Worm (Caenorhabditis elegans) whole organism, L2 larva: ENCODE data around the gene T07D1.3.
A peak's percentile ranks its signal among the peaks of the same experiment; 100 is the strongest.

Experiments used
- C34F6.9 ChIP-seq: fragments of 150-350 bp; optimal IDR thresholded peaks from 2 replicates; lab custom pipeline; 2014; ENCODE audit warnings: missing biosample characterization, missing genetic modification characterization
- Y55F3AM.14 ChIP-seq: fragments of 200-800 bp; sonication (Bioruptor generic); optimal IDR thresholded peaks from 2 replicates; lab custom pipeline; 2018; ENCODE audit warnings: mild to moderate bottlenecking, missing genetic modification characterization, missing compliant biosample characterization
- ZK546.5 ChIP-seq: sonication (generic microtip); optimal IDR thresholded peaks from 2 replicates; lab custom pipeline; 2017; ENCODE audit warnings: missing biosample characterization, missing genetic modification characterization
- alr-1 ChIP-seq: fragments of 150-350 bp; optimal IDR thresholded peaks from 2 replicates; lab custom pipeline; 2014; ENCODE audit warnings: missing biosample characterization, missing genetic modification characterization
- ceh-16 ChIP-seq: fragments of 150-350 bp; optimal IDR thresholded peaks from 2 replicates; lab custom pipeline; 2014; ENCODE audit warnings: missing biosample characterization, missing genetic modification characterization
- ceh-82 ChIP-seq: fragments of 150-350 bp; optimal IDR thresholded peaks from 2 replicates; lab custom pipeline; 2014; ENCODE audit warnings: missing biosample characterization, missing genetic modification characterization
- egl-27 ChIP-seq: sonication (generic microtip); optimal IDR thresholded peaks from 3 replicates; lab custom pipeline; 2017; ENCODE audit warnings: missing biosample characterization, missing genetic modification reagents, missing genetic modification characterization
- fos-1 ChIP-seq: fragments of 150-350 bp; optimal IDR thresholded peaks from 2 replicates; lab custom pipeline; 2014; ENCODE audit warnings: missing biosample characterization, missing genetic modification characterization
- gmeb-1 ChIP-seq: fragments of 150-350 bp; optimal IDR thresholded peaks from 2 replicates; lab custom pipeline; 2014; ENCODE audit warnings: missing biosample characterization, missing genetic modification characterization
- lin-39 ChIP-seq: fragments of 150-350 bp; optimal IDR thresholded peaks from 2 replicates; lab custom pipeline; 2014; ENCODE audit warnings: missing biosample characterization, missing genetic modification reagents, missing genetic modification characterization
- lsy-2 ChIP-seq, 2 experiments: fragments of 150-350 bp in 1 of 2; sonication (generic microtip) in 1 of 2; optimal IDR thresholded peaks; 2 replicates each; lab custom pipeline; 2014 to 2017; ENCODE audit warnings: missing biosample characterization in 2 of 2, missing genetic modification characterization in 2 of 2
- mab-5 ChIP-seq: fragments of 150-350 bp; optimal IDR thresholded peaks from 2 replicates; lab custom pipeline; 2014; ENCODE audit warnings: missing biosample characterization, missing genetic modification characterization
- mbf-1 ChIP-seq: sonication (generic microtip); optimal IDR thresholded peaks from 2 replicates; lab custom pipeline; 2017; ENCODE audit warnings: missing biosample characterization, missing genetic modification characterization
- mdl-1 ChIP-seq, 2 experiments: fragments of 150-350 bp in 1 of 2; sonication (generic microtip) in 1 of 2; optimal IDR thresholded peaks; 2 replicates each; lab custom pipeline; 2017; ENCODE audit warnings: missing biosample characterization in 2 of 2, missing genetic modification characterization in 2 of 2
- nhr-11 ChIP-seq: fragments of 150-350 bp; optimal IDR thresholded peaks from 2 replicates; lab custom pipeline; 2014; ENCODE audit warnings: missing biosample characterization, missing genetic modification characterization
- nhr-12 ChIP-seq: fragments of 150-350 bp; optimal IDR thresholded peaks from 2 replicates; lab custom pipeline; 2014; ENCODE audit warnings: missing biosample characterization, missing genetic modification characterization
- nhr-129 ChIP-seq: fragments of 150-350 bp; optimal IDR thresholded peaks from 2 replicates; lab custom pipeline; 2014; ENCODE audit warnings: missing biosample characterization, missing genetic modification characterization
- nhr-23 ChIP-seq: fragments of 150-350 bp; optimal IDR thresholded peaks from 2 replicates; lab custom pipeline; 2014; ENCODE audit warnings: missing biosample characterization, missing genetic modification reagents, missing genetic modification characterization
- nhr-237 ChIP-seq: fragments of 150-350 bp; optimal IDR thresholded peaks from 2 replicates; lab custom pipeline; 2014; ENCODE audit warnings: missing biosample characterization, missing genetic modification characterization
- nhr-6 ChIP-seq: fragments of 150-350 bp; optimal IDR thresholded peaks from 2 replicates; lab custom pipeline; 2014; ENCODE audit warnings: missing biosample characterization, missing genetic modification characterization
- nhr-77 ChIP-seq: fragments of 150-350 bp; optimal IDR thresholded peaks from 2 replicates; lab custom pipeline; 2014; ENCODE audit warnings: missing biosample characterization, missing genetic modification characterization
- sem-4 ChIP-seq: fragments of 150-350 bp; optimal IDR thresholded peaks from 2 replicates; lab custom pipeline; 2014; ENCODE audit warnings: missing biosample characterization, missing genetic modification reagents, missing genetic modification characterization
- skn-1 ChIP-seq: sonication (generic microtip); optimal IDR thresholded peaks from 2 replicates; lab custom pipeline; 2017; ENCODE audit warnings: missing biosample characterization, missing genetic modification characterization
- sma-3 ChIP-seq: sonication (generic microtip); optimal IDR thresholded peaks from 2 replicates; lab custom pipeline; 2016; ENCODE audit warnings: missing genetic modification reagents, missing genetic modification characterization, missing compliant biosample characterization
- sma-9 ChIP-seq, 2 experiments: fragments of 150-350 bp in 1 of 2; sonication (generic microtip) in 1 of 2; optimal IDR thresholded peaks; 2 replicates each; lab custom pipeline; 2014 to 2016; ENCODE audit warnings: missing genetic modification characterization in 2 of 2, mild to moderate bottlenecking in 1 of 2, missing biosample characterization in 1 of 2, missing compliant biosample characterization in 1 of 2, missing genetic modification reagents in 1 of 2, moderate library complexity in 1 of 2
- unc-39 ChIP-seq: fragments of 150-350 bp; optimal IDR thresholded peaks from 2 replicates; lab custom pipeline; 2014; ENCODE audit warnings: missing biosample characterization, missing genetic modification characterization
- unc-55 ChIP-seq: fragments of 150-350 bp; sonication (generic microtip); optimal IDR thresholded peaks from 3 replicates; lab custom pipeline; 2014; ENCODE audit warnings: missing biosample characterization, missing genetic modification reagents, missing genetic modification characterization
- unc-62 ChIP-seq: fragments of 150-350 bp; optimal IDR thresholded peaks from 2 replicates; lab custom pipeline; 2014; ENCODE audit warnings: missing biosample characterization, missing genetic modification reagents, missing genetic modification characterization
- ztf-1 ChIP-seq: fragments of 200-800 bp; sonication (Bioruptor generic); conservative IDR thresholded peaks from 2 replicates; pipeline ENCODE4 v1.3.6; 2022; ENCODE audit warnings: missing genetic modification characterization, missing compliant biosample characterization
- ztf-11 ChIP-seq: sonication (generic microtip); optimal IDR thresholded peaks from 2 replicates; lab custom pipeline; 2017; ENCODE audit warnings: missing biosample characterization, missing genetic modification characterization

The T07D1.3 gene

ce11 chrX:2447214-2447613, 4.0 kb upstream of the T07D1.3 start:
- no peak for TF ChIP-seq fos-1 (tag; lab: Kevin White, UChicago)
- no peak for TF ChIP-seq nhr-11 (tag; lab: Kevin White, UChicago)
- TF ChIP-seq ztf-1 (GFP tag; lab: Robert Waterston, UW), result 0 out of 2 replicates have a peak, but pooled peaks have one; percentile 72
- TF ChIP-seq ztf-11, result no peak
- TF ChIP-seq, all 48 proteins: peak for 1

- no peak for TF ChIP-seq egl-27
- TF ChIP-seq nhr-77 (tag; lab: Kevin White, UChicago), result no peak
- TF ChIP-seq mbf-1 (tag; lab: Kevin White, UChicago), result no peak
These were observed 3.0 kb upstream of the T07D1.3 start for ce11 chrX:2446185-2446584.

- TF ChIP-seq lin-39 (tag; lab: Kevin White, UChicago), result no peak
- peak; percentile 51 for TF ChIP-seq unc-55 (GFP tag; lab: Kevin White, UChicago)
These were observed 2.0 kb downstream of the T07D1.3 start for ce11 chrX:2441163-2441562.

ce11 chrX:2439728-2440127, 3.5 kb downstream of the T07D1.3 start:
- TF ChIP-seq fos-1 (tag; lab: Kevin White, UChicago) (peak; percentile 81), ztf-1 (GFP tag; lab: Robert Waterston, UW) (no peak), mab-5 (tag; lab: Kevin White, UChicago) (no peak), gmeb-1 (peak; percentile 16)
- TF ChIP-seq, all 48 proteins: peak for 2

ce11 chrX:2439309-2439708, 3.9 kb downstream of the T07D1.3 start:
- TF ChIP-seq mbf-1 (tag; lab: Kevin White, UChicago) (no peak), nhr-6 (tag; lab: Kevin White, UChicago) (no peak), unc-39 (tag; lab: Kevin White, UChicago) (no peak), alr-1 (tag; lab: Kevin White, UChicago) (no peak), unc-55 (GFP tag; lab: Kevin White, UChicago) (peak; percentile 17), skn-1 (tag; lab: Kevin White, UChicago) (no peak), nhr-129 (tag; lab: Kevin White, UChicago) (peak; percentile 4), nhr-237 (tag; lab: Kevin White, UChicago) (no peak)

ce11 chrX:2438857-2439256, 4.3 kb downstream of the T07D1.3 start, which contains the start of gene gid-2:
Gene gid-2, minus strand, starts transcription at chrX:2438957.
- TF ChIP-seq C34F6.9 (tag; lab: Kevin White, UChicago) (peak; percentile 5), unc-62 (GFP tag; lab: Kevin White, UChicago) (no peak), ztf-1 (GFP tag; lab: Robert Waterston, UW) (no peak), nhr-6 (tag; lab: Kevin White, UChicago) (no peak), Y55F3AM.14 (no peak), unc-55 (GFP tag; lab: Kevin White, UChicago) (no peak), nhr-129 (tag; lab: Kevin White, UChicago) (no peak)

- TF ChIP-seq nhr-237 (tag; lab: Kevin White, UChicago), result no peak
- TF ChIP-seq ceh-82 (tag; lab: Kevin White, UChicago), result no peak
- no peak for TF ChIP-seq nhr-23
- TF ChIP-seq fos-1 (tag; lab: Kevin White, UChicago), result no peak
- TF ChIP-seq ZK546.5, result no peak
- TF ChIP-seq sma-9 (GFP tag; optimal IDR thresholded peaks at IDR 0.05; lab: Kevin White, UChicago), result no peak
- TF ChIP-seq sma-9 (tag; optimal IDR thresholded peaks at IDR 0.05; lab: Kevin White, UChicago), result no peak
- TF ChIP-seq skn-1 (tag; lab: Kevin White, UChicago), result no peak
- TF ChIP-seq nhr-11 (tag; lab: Kevin White, UChicago), result no peak
- no peak for TF ChIP-seq egl-27
- TF ChIP-seq nhr-12 (tag; lab: Kevin White, UChicago), result no peak
- TF ChIP-seq C34F6.9 (tag; lab: Kevin White, UChicago), result no peak
- TF ChIP-seq lsy-2 (tag; optimal IDR thresholded peaks at IDR 0.05; lab: Kevin White, UChicago), result no peak
- TF ChIP-seq ztf-11, result no peak
- TF ChIP-seq mbf-1 (tag; lab: Kevin White, UChicago), result no peak
- TF ChIP-seq ceh-16 (tag; lab: Kevin White, UChicago), result no peak
- no peak for TF ChIP-seq sma-3 (GFP tag; lab: Kevin White, UChicago)
- no peak for TF ChIP-seq sem-4 (tag; lab: Kevin White, UChicago)
- TF ChIP-seq mdl-1 (tag; optimal IDR thresholded peaks at IDR 0.05; lab: Kevin White, UChicago), result no peak
- TF ChIP-seq, all 48 proteins: peak for 0
These were observed 7.9 kb downstream of the T07D1.3 start for ce11 chrX:2435353-2435752.
